Worm (Caenorhabditis elegans) whole organism, late embryonic: ENCODE measurements around the gene oac-41.

Experiments
- C08G9.2 ChIP-seq: sonication (generic microtip); optimal IDR thresholded peaks from 2 replicates; lab custom pipeline; 2016; ENCODE audit warnings: mild to moderate bottlenecking, missing genetic modification characterization, moderate library complexity, missing compliant biosample characterization
- K02D7.2 ChIP-seq: sonication (generic microtip); optimal IDR thresholded peaks from 2 replicates; lab custom pipeline; 2017; ENCODE audit warnings: mild to moderate bottlenecking, missing genetic modification characterization, missing compliant biosample characterization
- Y22D7AL.16 ChIP-seq: sonication (generic microtip); optimal IDR thresholded peaks from 2 replicates; lab custom pipeline; 2016; ENCODE audit warnings: missing genetic modification characterization, missing compliant biosample characterization
- ahr-1 ChIP-seq: sonication (generic microtip); optimal IDR thresholded peaks from 2 replicates; lab custom pipeline; 2016; ENCODE audit warnings: missing genetic modification characterization, missing compliant biosample characterization
- ama-1 ChIP-seq: fragments of 150-350 bp; optimal IDR thresholded peaks from 2 replicates; lab custom pipeline; 2014
- ceh-2 ChIP-seq: sonication (generic microtip); optimal IDR thresholded peaks from 2 replicates; lab custom pipeline; 2016; ENCODE audit warnings: missing genotype, missing genetic modification characterization, missing compliant biosample characterization
- ceh-24 ChIP-seq: sonication (generic microtip); optimal IDR thresholded peaks from 2 replicates; lab custom pipeline; 2016; ENCODE audit warnings: mild to moderate bottlenecking, missing genetic modification characterization, missing compliant biosample characterization
- ceh-30 ChIP-seq: fragments of 150-350 bp; optimal IDR thresholded peaks from 2 replicates; lab custom pipeline; 2014; ENCODE audit warnings: missing biosample characterization, missing genetic modification characterization
- ceh-31 ChIP-seq: sonication (generic microtip); optimal IDR thresholded peaks from 2 replicates; lab custom pipeline; 2016; ENCODE audit warnings: missing genetic modification characterization, missing compliant biosample characterization
- ceh-45 ChIP-seq: fragments of 200-800 bp; sonication (Bioruptor generic); IDR thresholded peaks from 2 replicates; pipeline ENCODE4 v1.3.6; 2022; ENCODE audit warnings: missing genetic modification reagents, missing genetic modification characterization, missing compliant biosample characterization
- ceh-6 ChIP-seq: fragments of 200-800 bp; sonication (Bioruptor generic); optimal IDR thresholded peaks from 2 replicates; lab custom pipeline; 2018; ENCODE audit warnings: mild to moderate bottlenecking, missing genetic modification characterization, missing compliant biosample characterization
- dmd-4 ChIP-seq: sonication (generic microtip); optimal IDR thresholded peaks from 2 replicates; lab custom pipeline; 2016; ENCODE audit warnings: borderline replicate concordance, missing genetic modification characterization, missing compliant biosample characterization
- dve-1 ChIP-seq: sonication (generic microtip); optimal IDR thresholded peaks from 2 replicates; lab custom pipeline; 2017; ENCODE audit warnings: antibody characterized with exemption, mild to moderate bottlenecking, missing genetic modification characterization, missing compliant biosample characterization
- ets-4 ChIP-seq: sonication (generic microtip); optimal IDR thresholded peaks from 2 replicates; lab custom pipeline; 2016; ENCODE audit warnings: missing genetic modification characterization, missing compliant biosample characterization
- fax-1 ChIP-seq: sonication (generic microtip); optimal IDR thresholded peaks from 2 replicates; lab custom pipeline; 2016; ENCODE audit warnings: missing genotype, missing genetic modification characterization, missing compliant biosample characterization
- fkh-10 ChIP-seq: fragments of 150-350 bp; optimal IDR thresholded peaks from 2 replicates; lab custom pipeline; 2014; ENCODE audit warnings: missing biosample characterization, missing genetic modification reagents, missing genetic modification characterization
- gmeb-2 ChIP-seq: sonication (generic microtip); optimal IDR thresholded peaks from 2 replicates; lab custom pipeline; 2016; ENCODE audit warnings: missing genetic modification characterization, inconsistent platforms, missing compliant biosample characterization
- hlh-13 ChIP-seq: fragments of 200-800 bp; sonication (Bioruptor generic); optimal IDR thresholded peaks from 2 replicates; lab custom pipeline; 2018; ENCODE audit warnings: mild to moderate bottlenecking, missing genetic modification characterization, missing compliant biosample characterization
- hlh-15 ChIP-seq: sonication (generic microtip); optimal IDR thresholded peaks from 2 replicates; lab custom pipeline; 2016; ENCODE audit warnings: missing genetic modification characterization, missing compliant biosample characterization
- hlh-6 ChIP-seq: sonication (generic microtip); optimal IDR thresholded peaks from 2 replicates; lab custom pipeline; 2016; ENCODE audit warnings: missing genotype, missing genetic modification characterization, missing compliant biosample characterization
- hlh-8 ChIP-seq: sonication (generic microtip); optimal IDR thresholded peaks from 2 replicates; lab custom pipeline; 2016; ENCODE audit warnings: missing genotype, missing genetic modification characterization, missing compliant biosample characterization
- lim-6 ChIP-seq: sonication (generic microtip); optimal IDR thresholded peaks from 2 replicates; lab custom pipeline; 2016; ENCODE audit warnings: missing genetic modification characterization, missing compliant biosample characterization
- lin-11 ChIP-seq: fragments of 200-800 bp; sonication (Bioruptor generic); optimal IDR thresholded peaks from 2 replicates; lab custom pipeline; 2018; ENCODE audit warnings: mild to moderate bottlenecking, missing genetic modification characterization, missing compliant biosample characterization
- madf-2 ChIP-seq: sonication (generic microtip); optimal IDR thresholded peaks from 2 replicates; lab custom pipeline; 2017; ENCODE audit warnings: missing genetic modification characterization, missing compliant biosample characterization
- odd-2 ChIP-seq: sonication (generic microtip); optimal IDR thresholded peaks from 2 replicates; lab custom pipeline; 2017; ENCODE audit warnings: antibody characterized with exemption, mild to moderate bottlenecking, missing genetic modification characterization, missing compliant biosample characterization
- pag-3 ChIP-seq: sonication (generic microtip); optimal IDR thresholded peaks from 2 replicates; lab custom pipeline; 2016; ENCODE audit warnings: missing compliant biosample characterization, missing genetic modification characterization, borderline replicate concordance
- pha-2 ChIP-seq: sonication (generic microtip); optimal IDR thresholded peaks from 2 replicates; lab custom pipeline; 2017; ENCODE audit warnings: mild to moderate bottlenecking, missing genetic modification characterization, missing compliant biosample characterization
- pha-4 ChIP-seq: fragments of 150-350 bp; optimal IDR thresholded peaks from 2 replicates; lab custom pipeline; 2018; ENCODE audit warnings: missing biosample characterization, missing genetic modification reagents, missing genetic modification characterization
- pqm-1 ChIP-seq: sonication (generic microtip); optimal IDR thresholded peaks from 2 replicates; lab custom pipeline; 2016; ENCODE audit warnings: missing genetic modification characterization, missing compliant biosample characterization
- pros-1 ChIP-seq: fragments of 150-350 bp; optimal IDR thresholded peaks from 2 replicates; lab custom pipeline; 2014; ENCODE audit warnings: missing biosample characterization, missing genetic modification reagents, missing genetic modification characterization
- rnt-1 ChIP-seq: sonication (generic microtip); optimal IDR thresholded peaks from 2 replicates; lab custom pipeline; 2016; ENCODE audit warnings: missing genetic modification characterization, missing compliant biosample characterization
- sox-2 ChIP-seq: fragments of 200-800 bp; sonication (Bioruptor generic); IDR thresholded peaks from 2 replicates; pipeline ENCODE4 v1.3.6; 2022; ENCODE audit warnings: missing genetic modification reagents, missing genetic modification characterization, missing compliant biosample characterization
- syd-9 ChIP-seq: sonication (generic microtip); optimal IDR thresholded peaks from 2 replicates; lab custom pipeline; 2016; ENCODE audit warnings: mild to moderate bottlenecking, missing genetic modification characterization, moderate library complexity, missing compliant biosample characterization
- tbx-2 ChIP-seq: sonication (generic microtip); optimal IDR thresholded peaks from 2 replicates; lab custom pipeline; 2016; ENCODE audit warnings: missing genetic modification characterization, missing compliant biosample characterization
- tbx-7 ChIP-seq: sonication (generic microtip); optimal IDR thresholded peaks from 2 replicates; lab custom pipeline; 2016; ENCODE audit warnings: missing genotype, missing genetic modification characterization, missing compliant biosample characterization
- ttx-3 ChIP-seq: sonication (generic microtip); optimal IDR thresholded peaks from 2 replicates; lab custom pipeline; 2016; ENCODE audit warnings: missing genetic modification reagents, missing genetic modification characterization, missing compliant biosample characterization
- unc-42 ChIP-seq: sonication (generic microtip); optimal IDR thresholded peaks from 2 replicates; lab custom pipeline; 2016; ENCODE audit warnings: missing genotype, missing genetic modification characterization, missing compliant biosample characterization
- unc-55 ChIP-seq: sonication (generic microtip); optimal IDR thresholded peaks from 2 replicates; lab custom pipeline; 2017; ENCODE audit warnings: missing biosample characterization, missing genetic modification reagents, missing genetic modification characterization
- ztf-16 ChIP-seq: sonication (generic microtip); optimal IDR thresholded peaks from 2 replicates; lab custom pipeline; 2017; ENCODE audit warnings: missing genetic modification characterization, missing compliant biosample characterization

oac-41 gene

ce11 chrV:9001175-9001574 lies 20.8 kb downstream of the oac-41 start, which contains the start of gene F59E11.2:
F59E11.2 (plus strand) TSS chrV:9001475.
- no peak for TF ChIP-seq pros-1 (tag; lab: Kevin White, UChicago)
- no peak for TF ChIP-seq lim-6 (tag; lab: Kevin White, UChicago)
- TF ChIP-seq madf-2 (tag; lab: Kevin White, UChicago), result no peak
- no peak for TF ChIP-seq ceh-31
- TF ChIP-seq hlh-15 (tag; lab: Kevin White, UChicago), result no peak
- TF ChIP-seq syd-9, result no peak
- TF ChIP-seq gmeb-2 (tag; lab: Kevin White, UChicago), result no peak
- no peak for TF ChIP-seq ceh-30 (tag; lab: Kevin White, UChicago)
- TF ChIP-seq tbx-2 (tag; lab: Kevin White, UChicago), result no peak
- TF ChIP-seq Y22D7AL.16 (tag; lab: Kevin White, UChicago), result no peak
- no peak for TF ChIP-seq C08G9.2 (tag; lab: Kevin White, UChicago)
- no peak for TF ChIP-seq pag-3 (tag; lab: Kevin White, UChicago)
- no peak for TF ChIP-seq hlh-8
- TF ChIP-seq, all 69 proteins: peak for 0

ce11 chrV:8994801-8995200 lies 27.2 kb downstream of the oac-41 start, which contains the start of gene F59E11.5:
F59E11.5 (plus strand) TSS chrV:8995101.
- TF ChIP-seq unc-55 (no peak), ceh-45 (GFP tag; lab: Robert Waterston, UW) (no peak), pqm-1 (tag; lab: Kevin White, UChicago) (no peak), tbx-7 (tag; lab: Kevin White, UChicago) (no peak), tbx-2 (tag; lab: Kevin White, UChicago) (no peak), rnt-1 (tag; lab: Kevin White, UChicago) (no peak), ttx-3 (tag; lab: Kevin White, UChicago) (no peak), hlh-13 (GFP tag; lab: Kevin White, UChicago) (no peak), hlh-8 (no peak), fkh-10 (GFP tag; lab: Kevin White, UChicago) (no peak)
- TF ChIP-seq, all 69 proteins: peak for 0

- TF ChIP-seq ama-1 (lab: Kevin White, UChicago) (no peak), lin-11 (tag; lab: Kevin White, UChicago) (no peak), hlh-13 (GFP tag; lab: Kevin White, UChicago) (no peak), ztf-16 (tag; lab: Kevin White, UChicago) (no peak), dve-1 (no peak), ahr-1 (tag; lab: Kevin White, UChicago) (no peak), unc-42 (tag; lab: Kevin White, UChicago) (no peak), ceh-2 (no peak), K02D7.2 (tag; lab: Kevin White, UChicago) (no peak), hlh-15 (tag; lab: Kevin White, UChicago) (no peak), odd-2 (tag; lab: Kevin White, UChicago) (no peak), pha-2 (tag; lab: Kevin White, UChicago) (no peak), pros-1 (tag; lab: Kevin White, UChicago) (no peak), fax-1 (tag; lab: Kevin White, UChicago) (no peak), pha-4 (tag; lab: Kevin White, UChicago) (no peak), ets-4 (tag; lab: Kevin White, UChicago) (no peak), ttx-3 (tag; lab: Kevin White, UChicago) (no peak), hlh-6 (tag; lab: Kevin White, UChicago) (no peak), dmd-4 (tag; lab: Kevin White, UChicago) (no peak), ceh-6 (GFP tag; lab: Kevin White, UChicago) (no peak)
Observed at ce11 chrV:8994272-8994671, 27.7 kb downstream of the oac-41 start.

ce11 chrV:8991679-8992078 lies 30.3 kb downstream of the oac-41 start, which contains the start of gene F59E11.6:
F59E11.6 (plus strand) TSS chrV:8991789.
- TF ChIP-seq ceh-24 (no peak), sox-2 (GFP tag; lab: Robert Waterston, UW) (no peak), ahr-1 (tag; lab: Kevin White, UChicago) (no peak), odd-2 (tag; lab: Kevin White, UChicago) (no peak), ceh-30 (tag; lab: Kevin White, UChicago) (no peak)
- TF ChIP-seq, all 69 proteins: peak for 0
